Fruit fly (Drosophila melanogaster) Kc167 (cell line): ENCODE measurements around the gene Hn.

Experiments
- Myc ChIP-seq: fragments of >200 bp; optimal IDR thresholded peaks from 2 replicates; lab custom pipeline; 2017; ENCODE audit warnings: missing external identifiers
- Sin3A ChIP-seq: fragments of >200 bp; optimal IDR thresholded peaks from 2 replicates; lab custom pipeline; 2018; ENCODE audit warnings: missing external identifiers
- h ChIP-seq: fragments of >200 bp; optimal IDR thresholded peaks from 3 replicates; lab custom pipeline; 2018; ENCODE audit warnings: missing external identifiers
- insv ChIP-seq: fragments of >200 bp; optimal IDR thresholded peaks from 3 replicates; lab custom pipeline; 2018; ENCODE audit warnings: missing external identifiers
- psq ChIP-seq: fragments of >200 bp; optimal IDR thresholded peaks from 2 replicates; lab custom pipeline; 2017; ENCODE audit warnings: missing external identifiers
- ttk ChIP-seq: sonication (Bioruptor generic); optimal IDR thresholded peaks from 2 replicates; lab custom pipeline; 2017; ENCODE audit warnings: missing external identifiers

Hn gene

dm6 chr3L:7783383-7783782, 23.1 kb downstream of the Hn start:
- no peak for TF ChIP-seq psq
- TF ChIP-seq insv (lab: Kevin White, UChicago), result no peak
- no peak for TF ChIP-seq Myc (lab: Kevin White, UChicago)
- no peak for TF ChIP-seq Sin3A (lab: Kevin White, UChicago)

dm6 chr3L:7786263-7786662, 26.0 kb downstream of the Hn start:
- TF ChIP-seq h (lab: Kevin White, UChicago), result no peak
- TF ChIP-seq insv (lab: Kevin White, UChicago), result no peak
- TF ChIP-seq psq, result no peak
- TF ChIP-seq ttk, result no peak
- no peak for TF ChIP-seq Sin3A (lab: Kevin White, UChicago)
- TF ChIP-seq Myc (lab: Kevin White, UChicago), result no peak

- no peak for TF ChIP-seq Sin3A (lab: Kevin White, UChicago)
- no peak for TF ChIP-seq insv (lab: Kevin White, UChicago)
- no peak for TF ChIP-seq psq
- no peak for TF ChIP-seq h (lab: Kevin White, UChicago)
- TF ChIP-seq ttk, result no peak
- TF ChIP-seq Myc (lab: Kevin White, UChicago), result no peak
Measured at dm6 chr3L:7786989-7787388, 26.7 kb downstream of the Hn start.

- TF ChIP-seq insv (lab: Kevin White, UChicago) (no peak), Myc (lab: Kevin White, UChicago) (no peak), Sin3A (lab: Kevin White, UChicago) (no peak), ttk (no peak), h (lab: Kevin White, UChicago) (no peak), psq (no peak)
Measured at dm6 chr3L:7787788-7788406, 27.6 kb downstream of the Hn start.

- TF ChIP-seq Sin3A (lab: Kevin White, UChicago) (no peak), h (lab: Kevin White, UChicago) (no peak)
Measured at dm6 chr3L:7790224-7790623, 30.0 kb downstream of the Hn start.

- TF ChIP-seq insv (lab: Kevin White, UChicago) (no peak), Myc (lab: Kevin White, UChicago) (no peak), h (lab: Kevin White, UChicago) (no peak), psq (no peak), Sin3A (lab: Kevin White, UChicago) (no peak), ttk (no peak)
Measured at dm6 chr3L:7792249-7792648, 32.0 kb downstream of the Hn start.

- TF ChIP-seq insv (lab: Kevin White, UChicago), result no peak
- TF ChIP-seq Sin3A (lab: Kevin White, UChicago), result no peak
- no peak for TF ChIP-seq psq
- TF ChIP-seq Myc (lab: Kevin White, UChicago), result no peak
- TF ChIP-seq h (lab: Kevin White, UChicago), result no peak
- TF ChIP-seq ttk, result no peak
Measured at dm6 chr3L:7792775-7793174, 32.5 kb downstream of the Hn start.

- no peak for TF ChIP-seq ttk
- TF ChIP-seq h (lab: Kevin White, UChicago), result no peak
- TF ChIP-seq psq, result no peak
- TF ChIP-seq Myc (lab: Kevin White, UChicago), result no peak
- TF ChIP-seq insv (lab: Kevin White, UChicago), result no peak
- no peak for TF ChIP-seq Sin3A (lab: Kevin White, UChicago)
Measured at dm6 chr3L:7801308-7801893, 41.1 kb downstream of the Hn start.

dm6 chr3L:7804406-7805327, 44.4 kb downstream of the Hn start:
- TF ChIP-seq ttk (no peak), insv (lab: Kevin White, UChicago) (no peak), Myc (lab: Kevin White, UChicago) (no peak), Sin3A (lab: Kevin White, UChicago) (no peak), h (lab: Kevin White, UChicago) (no peak), psq (no peak)

- TF ChIP-seq ttk, result no peak
- no peak for TF ChIP-seq Sin3A (lab: Kevin White, UChicago)
Measured at dm6 chr3L:7805336-7805803, 45.1 kb downstream of the Hn start.

- TF ChIP-seq ttk, result no peak
- TF ChIP-seq psq, result no peak
- TF ChIP-seq Sin3A (lab: Kevin White, UChicago), result no peak
- TF ChIP-seq insv (lab: Kevin White, UChicago), result no peak
- TF ChIP-seq h (lab: Kevin White, UChicago), result no peak
- TF ChIP-seq Myc (lab: Kevin White, UChicago), result no peak
Measured at dm6 chr3L:7806503-7807216, 46.4 kb downstream of the Hn start.
